Worm (Caenorhabditis elegans) whole organism, young adult: ENCODE data around the gene F48E8.3.

Experiments used
- D2030.7 ChIP-seq: fragments of 200-800 bp; sonication (Bioruptor generic); IDR thresholded peaks from 2 replicates; pipeline ENCODE4 v1.3.6; 2022; ENCODE audit warnings: missing genetic modification reagents, missing genetic modification characterization, missing compliant biosample characterization
- F10E7.11 ChIP-seq: sonication (generic microtip); optimal IDR thresholded peaks from 2 replicates; lab custom pipeline; 2017; ENCODE audit warnings: mild to moderate bottlenecking, missing genetic modification characterization, moderate library complexity, missing compliant biosample characterization
- F33H1.4 ChIP-seq: fragments of 200-800 bp; sonication (Bioruptor generic); IDR thresholded peaks from 2 replicates; pipeline ENCODE4 v1.3.6; 2022; ENCODE audit warnings: missing genetic modification reagents, missing genetic modification characterization, missing compliant biosample characterization
- F39B2.1 ChIP-seq: fragments of 200-800 bp; sonication (Bioruptor generic); IDR thresholded peaks from 2 replicates; pipeline ENCODE4 v1.3.6; 2022; ENCODE audit warnings: missing genetic modification reagents, missing genetic modification characterization, missing compliant biosample characterization
- F49E8.2 ChIP-seq: sonication (generic microtip); optimal IDR thresholded peaks from 3 replicates; lab custom pipeline; 2017; ENCODE audit warnings: missing genetic modification characterization, mild to moderate bottlenecking, missing compliant biosample characterization, antibody characterized with exemption, moderate library complexity; ENCODE audit not compliant: insufficient read depth
- F55B11.4 ChIP-seq: sonication (generic microtip); optimal IDR thresholded peaks from 2 replicates; lab custom pipeline; 2016; ENCODE audit warnings: missing compliant biosample characterization, missing genetic modification characterization, borderline replicate concordance; ENCODE audit not compliant: insufficient read depth
- K12H6.12 ChIP-seq: fragments of 200-800 bp; sonication (Bioruptor generic); optimal IDR thresholded peaks from 2 replicates; lab custom pipeline; 2018; ENCODE audit warnings: mild to moderate bottlenecking, missing genetic modification characterization, missing compliant biosample characterization
- Y53G8AR.9 ChIP-seq: fragments of 200-800 bp; sonication (Bioruptor generic); conservative IDR thresholded peaks from 2 replicates; pipeline ENCODE4 v1.3.6; 2022; ENCODE audit warnings: missing genetic modification reagents, missing genetic modification characterization, missing compliant biosample characterization
- Y95B8A.8 ChIP-seq: fragments of 200-800 bp; sonication (Bioruptor generic); IDR thresholded peaks from 2 replicates; pipeline ENCODE4 v1.3.6; 2022; ENCODE audit warnings: missing genetic modification reagents, missing genetic modification characterization, missing compliant biosample characterization
- ZK185.1 ChIP-seq: sonication (generic microtip); optimal IDR thresholded peaks from 2 replicates; lab custom pipeline; 2016; ENCODE audit warnings: mild to moderate bottlenecking, missing genetic modification characterization, missing compliant biosample characterization; ENCODE audit not compliant: poor library complexity, severe bottlenecking
- akir-1 ChIP-seq: fragments of 200-800 bp; sonication (Bioruptor generic); optimal IDR thresholded peaks from 2 replicates; lab custom pipeline; 2018; ENCODE audit warnings: mild to moderate bottlenecking, missing genetic modification characterization, moderate library complexity, missing compliant biosample characterization
- aptf-2 ChIP-seq: fragments of 200-800 bp; sonication (Bioruptor generic); conservative IDR thresholded peaks from 2 replicates; pipeline ENCODE4 v1.3.6; 2022; ENCODE audit warnings: missing genetic modification reagents, missing genetic modification characterization, missing compliant biosample characterization
- athp-1 ChIP-seq: sonication (generic microtip); optimal IDR thresholded peaks from 2 replicates; lab custom pipeline; 2017; ENCODE audit warnings: mild to moderate bottlenecking, missing genetic modification characterization, missing compliant biosample characterization
- attf-6 ChIP-seq: fragments of 200-800 bp; sonication (Bioruptor generic); IDR thresholded peaks from 2 replicates; pipeline ENCODE4 v1.3.6; 2022; ENCODE audit warnings: missing genetic modification reagents, missing genetic modification characterization, missing compliant biosample characterization
- bed-1 ChIP-seq: fragments of 200-800 bp; sonication (Bioruptor generic); IDR thresholded peaks from 2 replicates; pipeline ENCODE4 v1.3.6; 2022; ENCODE audit warnings: missing genetic modification reagents, missing genetic modification characterization, missing compliant biosample characterization
- bed-2 ChIP-seq: fragments of 200-800 bp; sonication (Bioruptor generic); IDR thresholded peaks from 2 replicates; pipeline ENCODE4 v1.3.6; 2022; ENCODE audit warnings: missing genetic modification reagents, missing genetic modification characterization, missing compliant biosample characterization
- cebp-1 ChIP-seq, 2 experiments: fragments of 200-800 bp in 1 of 2; sonication (Bioruptor generic) in 1 of 2; sonication (generic microtip) in 1 of 2; IDR thresholded peaks in 1 of 2; optimal IDR thresholded peaks in 1 of 2; 2 replicates each; pipeline versions ENCODE4 v1.3.6 to Lab custom; 2017 to 2022; ENCODE audit warnings: missing compliant biosample characterization in 2 of 2, missing genetic modification characterization in 2 of 2, mild to moderate bottlenecking in 1 of 2, missing genetic modification reagents in 1 of 2, moderate library complexity in 1 of 2
- cebp-2 ChIP-seq: fragments of 200-800 bp; sonication (Bioruptor generic); IDR thresholded peaks from 2 replicates; pipeline ENCODE4 v1.3.6; 2022; ENCODE audit warnings: missing genetic modification characterization, missing compliant biosample characterization
- ceh-100 ChIP-seq: fragments of 200-800 bp; sonication (Bioruptor generic); IDR thresholded peaks from 2 replicates; pipeline ENCODE4 v1.3.6; 2022; ENCODE audit warnings: missing genetic modification reagents, missing genetic modification characterization, missing compliant biosample characterization
- ceh-40 ChIP-seq: fragments of 200-800 bp; sonication (Bioruptor generic); IDR thresholded peaks from 2 replicates; pipeline ENCODE4 v1.3.6; 2022; ENCODE audit warnings: missing genetic modification characterization, missing compliant biosample characterization
- ceh-91 ChIP-seq: fragments of 200-800 bp; sonication (Bioruptor generic); IDR thresholded peaks from 2 replicates; pipeline ENCODE4 v1.3.6; 2022; ENCODE audit warnings: missing genetic modification reagents, missing genetic modification characterization, missing compliant biosample characterization
- dox-1 ChIP-seq: fragments of 200-800 bp; sonication (Bioruptor generic); IDR thresholded peaks from 2 replicates; pipeline ENCODE4 v1.3.6; 2022; ENCODE audit warnings: missing genetic modification reagents, missing genetic modification characterization, missing compliant biosample characterization
- dpl-1 ChIP-seq: fragments of 150-350 bp; optimal IDR thresholded peaks from 2 replicates; lab custom pipeline; 2014; ENCODE audit warnings: missing biosample characterization, missing genetic modification reagents, missing genetic modification characterization
- egl-44 ChIP-seq: fragments of 200-800 bp; sonication (Bioruptor generic); IDR thresholded peaks from 2 replicates; pipeline ENCODE4 v1.3.6; 2022; ENCODE audit warnings: missing genetic modification reagents, missing genetic modification characterization, missing compliant biosample characterization
- him-1 ChIP-seq: sonication (generic microtip); optimal IDR thresholded peaks from 2 replicates; lab custom pipeline; 2016; ENCODE audit warnings: missing genotype, missing genetic modification reagents, missing genetic modification characterization, missing compliant biosample characterization
- hmg-20 ChIP-seq: fragments of 200-800 bp; sonication (Bioruptor generic); IDR thresholded peaks from 2 replicates; pipeline ENCODE4 v1.3.6; 2022; ENCODE audit warnings: missing genetic modification reagents, missing genetic modification characterization, missing compliant biosample characterization
- hrde-1 ChIP-seq: sonication (generic microtip); optimal IDR thresholded peaks from 2 replicates; lab custom pipeline; 2016; ENCODE audit warnings: missing genetic modification characterization, mild to moderate bottlenecking, missing compliant biosample characterization, moderate library complexity, missing genotype, missing genetic modification reagents, borderline replicate concordance
- hsf-1 ChIP-seq: fragments of 200-800 bp; sonication (Bioruptor generic); IDR thresholded peaks from 2 replicates; pipeline ENCODE4 v1.3.6; 2022; ENCODE audit warnings: missing genetic modification reagents, missing genetic modification characterization, missing compliant biosample characterization
- lin-35 ChIP-seq, 3 experiments: fragments of 150-350 bp in 2 of 3; sonication (generic microtip) in 1 of 3; optimal IDR thresholded peaks; 2 replicates each; lab custom pipeline; 2014 to 2018; ENCODE audit warnings: missing biosample characterization in 3 of 3, missing genetic modification characterization in 3 of 3, missing genetic modification reagents in 3 of 3
- lin-54 ChIP-seq: fragments of 200-800 bp; sonication (Bioruptor generic); optimal IDR thresholded peaks from 2 replicates; lab custom pipeline; 2018; ENCODE audit warnings: mild to moderate bottlenecking, missing genetic modification characterization, missing compliant biosample characterization
- lsl-1 ChIP-seq: fragments of 200-800 bp; sonication (Bioruptor generic); optimal IDR thresholded peaks from 2 replicates; lab custom pipeline; 2018; ENCODE audit warnings: mild to moderate bottlenecking, missing genetic modification characterization, moderate library complexity, missing compliant biosample characterization
- madf-8 ChIP-seq: fragments of 200-800 bp; sonication (Bioruptor generic); conservative IDR thresholded peaks from 2 replicates; pipeline ENCODE4 v1.3.6; 2022; ENCODE audit warnings: missing genetic modification reagents, missing genetic modification characterization, missing compliant biosample characterization
- mcd-1 ChIP-seq: fragments of 200-800 bp; sonication (Bioruptor generic); IDR thresholded peaks from 2 replicates; pipeline ENCODE4 v1.3.6; 2022; ENCODE audit warnings: missing genetic modification reagents, missing genetic modification characterization, missing compliant biosample characterization
- mes-4 ChIP-seq: sonication (generic microtip); optimal IDR thresholded peaks from 2 replicates; lab custom pipeline; 2016; ENCODE audit warnings: missing genotype, missing genetic modification characterization, missing compliant biosample characterization
- nfyb-1 ChIP-seq: fragments of 200-800 bp; sonication (Bioruptor generic); IDR thresholded peaks from 2 replicates; pipeline ENCODE4 v1.3.6; 2022; ENCODE audit warnings: missing genetic modification reagents, missing genetic modification characterization, missing compliant biosample characterization
- rcor-1 ChIP-seq: fragments of 200-800 bp; sonication (Bioruptor generic); IDR thresholded peaks from 2 replicates; pipeline ENCODE4 v1.3.6; 2022; ENCODE audit warnings: missing genetic modification reagents, missing genetic modification characterization, missing compliant biosample characterization
- sea-2 ChIP-seq: fragments of 200-800 bp; sonication (Bioruptor generic); IDR thresholded peaks from 2 replicates; pipeline ENCODE4 v1.3.6; 2022; ENCODE audit warnings: missing genetic modification characterization, missing compliant biosample characterization
- snpc-1.3 ChIP-seq: sonication (generic microtip); optimal IDR thresholded peaks from 2 replicates; lab custom pipeline; 2017; ENCODE audit warnings: missing genetic modification characterization, mild to moderate bottlenecking, missing compliant biosample characterization, antibody characterized with exemption, moderate library complexity, missing genotype, missing genetic modification reagents; ENCODE audit not compliant: insufficient read depth
- tlf-1 ChIP-seq: fragments of 200-800 bp; sonication (Bioruptor generic); optimal IDR thresholded peaks from 2 replicates; lab custom pipeline; 2018; ENCODE audit warnings: mild to moderate bottlenecking, missing genetic modification characterization, missing compliant biosample characterization
- ztf-18 ChIP-seq: sonication (generic microtip); optimal IDR thresholded peaks from 2 replicates; lab custom pipeline; 2016; ENCODE audit warnings: missing genotype, mild to moderate bottlenecking, missing genetic modification characterization, missing compliant biosample characterization
- ztf-22 ChIP-seq: fragments of 200-800 bp; sonication (Bioruptor generic); optimal IDR thresholded peaks from 2 replicates; lab custom pipeline; 2018; ENCODE audit warnings: mild to moderate bottlenecking, missing genetic modification characterization, moderate library complexity, missing compliant biosample characterization
- ztf-26 ChIP-seq: sonication (generic microtip); optimal IDR thresholded peaks from 2 replicates; lab custom pipeline; 2017; ENCODE audit warnings: missing genetic modification characterization, missing compliant biosample characterization
- ztf-28 ChIP-seq: fragments of 200-800 bp; sonication (Bioruptor generic); IDR thresholded peaks from 2 replicates; pipeline ENCODE4 v1.3.6; 2022; ENCODE audit warnings: missing genetic modification reagents, missing genetic modification characterization, missing compliant biosample characterization

F48E8.3 gene

DNA sequence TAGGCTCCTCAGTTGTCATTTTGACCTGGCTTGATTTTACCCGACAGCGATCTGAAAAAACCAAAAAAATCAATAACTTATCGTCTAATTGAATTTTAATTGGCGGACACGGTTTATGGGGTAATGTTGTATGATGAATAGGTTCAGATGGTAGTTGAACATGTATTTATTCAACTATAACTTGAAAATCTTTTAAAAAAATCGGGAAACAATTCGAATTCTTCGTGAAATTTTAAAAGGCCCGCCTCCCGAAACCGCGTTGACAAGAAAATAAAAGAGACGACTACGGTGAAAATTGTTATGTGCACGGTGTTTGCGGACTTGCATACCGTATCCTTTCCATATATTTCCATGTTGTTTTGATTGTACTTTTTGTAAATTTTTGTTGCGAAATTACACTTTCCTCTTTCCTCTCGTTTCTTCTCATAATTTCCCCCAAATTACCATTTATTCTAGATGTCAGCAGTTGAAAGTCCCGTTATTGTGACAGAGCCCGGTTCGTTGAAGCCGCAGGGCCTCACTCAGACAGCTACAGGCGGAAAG, 18.4 kb upstream of the F48E8.3 start, which contains the start of the genes T24G10.2 and disl-2 (continued):
- TF ChIP-seq ceh-40 (GFP tag; lab: Robert Waterston, UW) (no peak), ztf-22 (GFP tag; lab: Kevin White, UChicago) (no peak), aptf-2 (GFP tag; lab: Robert Waterston, UW) (no peak), hrde-1 (tag; lab: Kevin White, UChicago) (no peak), F49E8.2 (tag; lab: Kevin White, UChicago) (no peak), bed-1 (GFP tag; lab: Robert Waterston, UW) (no peak), athp-1 (tag; lab: Kevin White, UChicago) (no peak), F10E7.11 (tag; lab: Kevin White, UChicago) (no peak), cebp-1 (GFP tag; IDR thresholded peaks at IDR 0.05; lab: Robert Waterston, UW) (peak; percentile 81), cebp-1 (tag; optimal IDR thresholded peaks at IDR 0.05; lab: Kevin White, UChicago) (peak; percentile 92), F39B2.1 (GFP tag; lab: Robert Waterston, UW) (no peak), ztf-26 (no peak), F33H1.4 (GFP tag; lab: Robert Waterston, UW) (0 out of 2 replicates have a peak, but pooled peaks have one; percentile 22), mcd-1 (GFP tag; lab: Robert Waterston, UW) (no peak), lsl-1 (peak; percentile 86), mes-4 (tag; lab: Kevin White, UChicago) (no peak), K12H6.12 (tag; lab: Kevin White, UChicago) (peak; percentile 15), hmg-20 (GFP tag; lab: Robert Waterston, UW) (no peak), ztf-28 (GFP tag; lab: Robert Waterston, UW) (no peak), D2030.7 (GFP tag; lab: Robert Waterston, UW) (no peak), egl-44 (GFP tag; lab: Robert Waterston, UW) (no peak), him-1 (tag; lab: Kevin White, UChicago) (no peak), dox-1 (GFP tag; lab: Robert Waterston, UW) (0 out of 2 replicates have a peak, but pooled peaks have one; percentile 16), ZK185.1 (no peak), nfyb-1 (GFP tag; lab: Robert Waterston, UW) (no peak), F55B11.4 (tag; lab: Kevin White, UChicago) (no peak), ztf-18 (tag; lab: Kevin White, UChicago) (no peak), akir-1 (GFP tag; lab: Kevin White, UChicago) (no peak)
- TF ChIP-seq, all 124 proteins: peak for 10

DNA sequence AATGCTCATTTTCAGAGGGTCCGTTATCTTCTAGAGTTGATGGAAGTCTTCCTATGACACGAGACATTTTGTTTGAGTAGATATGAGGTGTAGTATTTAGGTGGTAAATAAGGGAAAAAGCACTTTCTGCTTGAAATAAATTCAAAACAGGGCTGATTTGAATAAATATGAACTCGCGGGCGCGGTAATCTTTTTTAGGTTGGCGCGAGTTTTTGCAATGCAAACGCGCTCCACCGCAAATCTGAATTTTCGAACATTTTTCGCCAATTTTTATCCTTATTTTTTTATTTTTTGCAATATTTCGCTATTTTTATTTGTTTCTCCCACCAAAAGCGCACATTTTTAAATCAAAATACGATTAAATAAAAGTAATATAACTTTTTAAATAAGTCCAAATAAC, 13.0 kb upstream of the F48E8.3 start, which contains the start of gene skpt-1:
TSS of gene skpt-1 (minus strand) at position 219 of the 400 bp plus-strand sequence.
- TF ChIP-seq mcd-1 (GFP tag; lab: Robert Waterston, UW) (peak; percentile 97), tlf-1 (peak; percentile 92), lsl-1 (peak; percentile 86), hsf-1 (peak; percentile 86), hrde-1 (tag; lab: Kevin White, UChicago) (peak; percentile 54), lin-35 (GFP tag; optimal IDR thresholded peaks at IDR 0.05; lab: Kevin White, UChicago) (peak in 2 of 3 experiments; percentile 67 to 91), dpl-1 (peak; percentile 97), Y53G8AR.9 (GFP tag; lab: Robert Waterston, UW) (peak; percentile 87), ceh-100 (peak; percentile 63; the same call in 1 of the 2 replicates), madf-8 (GFP tag; lab: Robert Waterston, UW) (peak; percentile 97), lin-54 (GFP tag; lab: Kevin White, UChicago) (peak; percentile 96), cebp-2 (GFP tag; lab: Robert Waterston, UW) (no peak), rcor-1 (peak; percentile 82), sea-2 (GFP tag; lab: Robert Waterston, UW) (no peak), cebp-1 (GFP tag; IDR thresholded peaks at IDR 0.05; lab: Robert Waterston, UW) (no peak), cebp-1 (tag; optimal IDR thresholded peaks at IDR 0.05; lab: Kevin White, UChicago) (peak; percentile 11), Y95B8A.8 (peak; percentile 91; the same call in 1 of the 2 replicates), attf-6 (no peak), snpc-1.3 (peak; percentile 1), ceh-91 (GFP tag; lab: Robert Waterston, UW) (peak; percentile 96), him-1 (tag; lab: Kevin White, UChicago) (peak; percentile 19), F49E8.2 (tag; lab: Kevin White, UChicago) (peak; percentile 85), dox-1 (GFP tag; lab: Robert Waterston, UW) (peak; percentile 88), bed-2 (GFP tag; lab: Robert Waterston, UW) (0 out of 2 replicates have a peak, but pooled peaks have one; percentile 34), athp-1 (tag; lab: Kevin White, UChicago) (peak; percentile 58)
